Worm (Caenorhabditis elegans): ENCODE data around the gene C16A11.10.
A peak's percentile ranks its signal among the peaks of the same experiment; 100 is the strongest.

The C16A11.10 gene

DNA sequence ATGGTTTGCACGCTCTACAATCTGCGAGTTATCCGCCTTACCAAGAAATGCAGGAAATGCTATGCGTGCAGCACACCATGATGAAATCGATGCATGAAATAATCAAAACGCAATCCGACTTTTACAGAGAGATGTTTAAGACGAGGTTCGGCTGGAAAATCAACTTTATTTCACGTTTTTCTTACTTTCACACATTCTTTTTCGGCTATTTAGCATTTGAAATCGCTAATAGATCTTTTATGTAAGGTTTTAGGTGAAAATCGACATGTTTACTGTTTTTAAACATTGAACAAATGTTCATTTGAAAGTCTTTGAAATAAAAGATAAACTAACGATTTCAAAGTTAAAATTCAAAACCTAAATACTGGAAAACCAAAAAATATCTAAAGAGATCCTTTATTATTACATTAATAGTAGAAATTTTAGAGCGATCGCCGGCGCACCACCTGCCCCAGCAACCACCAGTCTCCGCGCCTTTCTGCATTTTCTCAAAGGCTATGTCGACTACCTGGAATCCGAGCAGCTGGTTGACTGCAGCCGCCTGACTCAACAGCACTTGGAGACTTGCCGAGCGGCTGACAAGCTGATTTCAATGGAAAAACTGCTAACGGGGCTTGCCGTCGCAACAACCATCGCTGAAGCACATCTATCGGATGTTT, 2.9 kb upstream of the C16A11.10 start:
- no peak for TF ChIP-seq ZK546.5 (tag; optimal IDR thresholded peaks at IDR 0.05)
- no peak for TF ChIP-seq alr-1 (tag; optimal IDR thresholded peaks at IDR 0.05)
- TF ChIP-seq C34F6.9 (tag; optimal IDR thresholded peaks at IDR 0.05): no peak
- TF ChIP-seq sma-3 (GFP tag; optimal IDR thresholded peaks at IDR 0.05): no peak
- TF ChIP-seq dmd-4 (tag; optimal IDR thresholded peaks at IDR 0.05): no peak
- no peak for TF ChIP-seq F13H6.1 (tag; optimal IDR thresholded peaks at IDR 0.05)

DNA sequence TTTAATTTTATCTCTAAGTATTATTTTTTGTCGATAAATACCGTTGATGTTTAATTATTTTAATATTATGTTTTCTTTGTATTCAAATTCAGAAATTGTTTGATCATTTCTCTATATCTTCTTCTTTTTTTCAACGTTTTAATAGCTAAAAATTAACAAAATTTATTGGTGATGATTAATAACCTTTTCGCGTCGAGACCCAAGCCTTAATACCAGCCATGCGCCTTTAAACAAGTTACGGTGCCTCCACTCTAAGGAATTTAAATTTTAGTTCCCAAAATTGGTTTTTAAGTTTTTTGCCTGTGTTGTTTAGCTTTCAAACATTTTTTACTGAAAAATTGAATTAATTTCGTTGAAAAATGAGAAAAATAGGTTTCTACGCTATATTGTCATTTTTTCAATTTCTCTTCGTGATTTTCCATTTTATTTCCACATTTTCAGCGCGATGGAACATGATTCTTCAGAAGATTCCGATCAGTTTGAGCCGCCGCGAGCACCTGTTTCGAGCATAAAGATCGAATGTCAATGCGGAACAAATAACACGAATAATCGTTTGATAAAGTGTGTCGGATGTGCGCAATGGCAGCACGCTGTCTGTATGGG, 2.0 kb upstream of the C16A11.10 start, which contains the start of gene C16A11.3:
Gene C16A11.3, plus strand, starts transcription at position 440 of the 603 bp plus-strand sequence.
- TF ChIP-seq lin-39 (tag; optimal IDR thresholded peaks at IDR 0.05): no peak

DNA sequence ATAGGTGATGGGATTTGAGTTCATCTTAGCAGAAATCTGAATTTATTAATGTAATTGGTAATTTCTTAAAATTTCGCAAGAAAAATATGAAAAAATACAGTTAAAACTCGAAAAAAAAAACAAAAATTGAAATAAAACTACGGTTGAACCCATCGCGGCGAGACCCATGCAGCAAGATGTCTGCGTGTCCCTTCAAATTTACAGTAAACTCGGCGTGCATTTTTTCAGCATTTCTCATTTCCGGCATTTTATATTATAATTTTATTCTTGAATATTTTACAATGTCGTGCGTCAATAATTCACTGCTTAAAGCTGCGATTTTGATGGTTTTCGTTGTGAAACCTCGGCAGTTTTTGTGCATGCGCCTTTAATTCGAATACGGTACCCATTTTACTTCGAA, 4.8 kb downstream of the C16A11.10 start, which contains the start of gene fbxc-43:
Gene fbxc-43, minus strand, starts transcription at position 38 of the 400 bp plus-strand sequence.
- TF ChIP-seq egl-27 (tag; optimal IDR thresholded peaks at IDR 0.05) (no peak), ztf-11 (tag; optimal IDR thresholded peaks at IDR 0.05) (no peak), ama-1 (optimal IDR thresholded peaks at IDR 0.05) (no peak), dmd-4 (tag; optimal IDR thresholded peaks at IDR 0.05) (no peak), R02D3.7 (tag; optimal IDR thresholded peaks at IDR 0.05) (no peak), ztf-1 (GFP tag; conservative IDR thresholded peaks at IDR 0.05) (no peak), unc-39 (tag; optimal IDR thresholded peaks at IDR 0.05) (no peak), nhr-77 (tag; optimal IDR thresholded peaks at IDR 0.05) (no peak), nhr-23 (tag; optimal IDR thresholded peaks at IDR 0.05) (no peak), nhr-10 (tag; optimal IDR thresholded peaks at IDR 0.05) (no peak), elt-3 (tag; optimal IDR thresholded peaks at IDR 0.05) (no peak), aly-2 (tag; optimal IDR thresholded peaks at IDR 0.05) (no peak), ZK546.5 (tag; optimal IDR thresholded peaks at IDR 0.05) (no peak)

- TF ChIP-seq nhr-129 (tag; optimal IDR thresholded peaks at IDR 0.05) (peak; percentile 5), lin-11 (tag; optimal IDR thresholded peaks at IDR 0.05) (peak; percentile 18), mab-5 (tag; optimal IDR thresholded peaks at IDR 0.05) (no peak), F13H6.1 (tag; optimal IDR thresholded peaks at IDR 0.05) (peak; percentile 22), unc-55 (GFP tag; optimal IDR thresholded peaks at IDR 0.05) (peak; percentile 45), blmp-1 (tag; optimal IDR thresholded peaks at IDR 0.05; ENCODE audit: insufficient read depth) (no peak), gmeb-1 (tag; optimal IDR thresholded peaks at IDR 0.05) (peak; percentile 51)
These were observed 6.6 kb downstream of the C16A11.10 start, which contains the start of the genes fbxc-44 and C16A11.2 for ce11 chrII:4237701-4238214. Gene fbxc-44 (minus strand): TSS chrII:4237751. Gene C16A11.2 (plus strand): TSS chrII:4238203.

DNA sequence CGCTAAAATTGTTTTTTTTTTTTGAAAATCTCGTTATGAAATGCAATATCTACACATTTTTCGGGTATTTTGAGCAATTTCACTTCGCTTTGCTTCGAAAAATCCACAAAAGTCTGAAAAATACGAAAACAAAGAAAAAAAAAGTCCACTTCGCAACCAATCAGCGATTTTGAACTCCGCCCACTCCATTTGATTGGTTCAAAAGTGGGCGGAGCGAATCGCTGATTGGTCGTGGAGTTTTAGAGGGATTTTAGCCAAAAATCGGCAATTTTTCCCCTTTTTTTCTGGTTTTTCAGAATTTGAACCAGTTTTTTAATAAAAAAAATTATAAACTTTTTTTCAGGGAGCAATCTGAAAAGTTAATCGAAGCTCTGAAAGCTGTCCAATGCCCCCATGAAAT, 7.8 kb downstream of the C16A11.10 start:
- TF ChIP-seq crh-2 (tag; optimal IDR thresholded peaks at IDR 0.05) (no peak), sem-4 (tag; optimal IDR thresholded peaks at IDR 0.05) (no peak), lin-11 (tag; optimal IDR thresholded peaks at IDR 0.05) (no peak), R02D3.7 (tag; optimal IDR thresholded peaks at IDR 0.05) (no peak), nhr-21 (tag; optimal IDR thresholded peaks at IDR 0.05) (no peak), ceh-82 (tag; optimal IDR thresholded peaks at IDR 0.05) (no peak), unc-62 (GFP tag; optimal IDR thresholded peaks at IDR 0.05) (no peak), peb-1 (tag; optimal IDR thresholded peaks at IDR 0.05) (no peak), lsy-2 (tag; optimal IDR thresholded peaks at IDR 0.05) (no peak), ama-1 (optimal IDR thresholded peaks at IDR 0.05) (no peak), ztf-4 (tag; optimal IDR thresholded peaks at IDR 0.05) (no peak), mdl-1 (tag; optimal IDR thresholded peaks at IDR 0.05) (no peak)

All from whole organism, L2 larva.